Fruit fly (Drosophila melanogaster) whole organism, embryonic: Measurements from ENCODE around the gene EloB.

Experiments used
- Ada2b ChIP-seq: fragments of 200-800 bp; sonication (Bioruptor generic); IDR thresholded peaks from 2 replicates; pipeline ENCODE4 v1.3.6; 2022; ENCODE audit warnings: missing biosample characterization, missing genetic modification characterization
- CG10147 ChIP-seq: fragments of 200-800 bp; sonication (Bioruptor generic); optimal IDR thresholded peaks from 2 replicates; lab custom pipeline; 2019; ENCODE audit warnings: missing biosample characterization, mild to moderate bottlenecking, missing genetic modification characterization, moderate library complexity
- CG10543 ChIP-seq: fragments of 200-800 bp; sonication (Bioruptor generic); optimal IDR thresholded peaks from 3 replicates; lab custom pipeline; 2017; ENCODE audit warnings: missing biosample characterization, mild to moderate bottlenecking, missing genetic modification characterization, moderate library complexity
- CG11093 ChIP-seq: fragments of 200-800 bp; sonication (Bioruptor generic); IDR thresholded peaks from 3 replicates; pipeline ENCODE4 v1.3.6; 2022; ENCODE audit warnings: missing biosample characterization, missing genetic modification characterization
- CG13296 ChIP-seq: fragments of 200-800 bp; sonication (Bioruptor generic); optimal IDR thresholded peaks from 3 replicates; lab custom pipeline; 2018; ENCODE audit warnings: missing biosample characterization, mild to moderate bottlenecking, missing genetic modification characterization
- CG17359 ChIP-seq: fragments of 200-800 bp; sonication (Bioruptor generic); optimal IDR thresholded peaks from 3 replicates; lab custom pipeline; 2018; ENCODE audit warnings: missing biosample characterization, mild to moderate bottlenecking, missing genetic modification characterization, moderate library complexity
- CG17829 ChIP-seq: fragments of 200-800 bp; optimal IDR thresholded peaks from 2 replicates; lab custom pipeline; 2019; ENCODE audit warnings: missing biosample characterization, mild to moderate bottlenecking, missing genetic modification characterization, moderate library complexity
- CG18476 ChIP-seq: fragments of 200-800 bp; sonication (Bioruptor generic); optimal IDR thresholded peaks from 2 replicates; lab custom pipeline; 2016; ENCODE audit warnings: missing biosample characterization, mild to moderate bottlenecking, missing genetic modification characterization
- CG31388 ChIP-seq: fragments of 200-800 bp; sonication (Bioruptor generic); optimal IDR thresholded peaks from 2 replicates; lab custom pipeline; 2016; ENCODE audit warnings: missing biosample characterization, missing genetic modification characterization
- CG32532 ChIP-seq: fragments of 200-800 bp; sonication (Bioruptor generic); IDR thresholded peaks from 2 replicates; pipeline ENCODE4 v1.3.6; 2022; ENCODE audit warnings: missing biosample characterization, missing genetic modification characterization
- CG34376 ChIP-seq: fragments of 200-800 bp; sonication (Bioruptor generic); optimal IDR thresholded peaks from 2 replicates; lab custom pipeline; 2018; ENCODE audit warnings: missing biosample characterization, mild to moderate bottlenecking, missing genetic modification characterization
- CG4707 ChIP-seq: fragments of 200-800 bp; sonication (Bioruptor generic); optimal IDR thresholded peaks from 2 replicates; lab custom pipeline; 2018; ENCODE audit warnings: missing biosample characterization, mild to moderate bottlenecking, missing genetic modification characterization, moderate library complexity
- CG6683 ChIP-seq: fragments of 200-800 bp; sonication (Bioruptor generic); optimal IDR thresholded peaks from 2 replicates; lab custom pipeline; 2017; ENCODE audit warnings: missing biosample characterization, mild to moderate bottlenecking, missing genetic modification characterization, missing genetic modification reagents
- CTCF ChIP-seq: fragments of 200-800 bp; sonication (Bioruptor generic); optimal IDR thresholded peaks from 2 replicates; lab custom pipeline; 2017; ENCODE audit warnings: missing biosample characterization, mild to moderate bottlenecking, missing genetic modification characterization, moderate library complexity
- D19A ChIP-seq: fragments of 200-800 bp; optimal IDR thresholded peaks from 3 replicates; lab custom pipeline; 2019; ENCODE audit warnings: missing biosample characterization, mild to moderate bottlenecking, missing genetic modification characterization, moderate library complexity
- Ets65A ChIP-seq: fragments of 200-800 bp; sonication (Bioruptor generic); peaks from one replicate; lab custom pipeline; 2016; ENCODE audit warnings: missing biosample characterization, missing genetic modification characterization
- Fer3 ChIP-seq: fragments of 200-800 bp; sonication (Bioruptor generic); optimal IDR thresholded peaks from 2 replicates; lab custom pipeline; 2018; ENCODE audit warnings: missing biosample characterization, mild to moderate bottlenecking, missing genetic modification characterization, moderate library complexity
- Hr78 ChIP-seq, 2 experiments: fragments of 200-800 bp in 1 of 2; fragments of >200 bp in 1 of 2; sonication (Bioruptor generic) in 1 of 2; optimal IDR thresholded peaks; 2 replicates each; lab custom pipeline; 2017 to 2019; ENCODE audit warnings: missing biosample characterization in 2 of 2, missing genetic modification characterization in 2 of 2, mild to moderate bottlenecking in 1 of 2, moderate library complexity in 1 of 2
- Meics ChIP-seq: fragments of 200-800 bp; sonication (Bioruptor generic); optimal IDR thresholded peaks from 2 replicates; lab custom pipeline; 2017; ENCODE audit warnings: missing biosample characterization, mild to moderate bottlenecking, missing genetic modification characterization
- Nf-YA ChIP-seq: fragments of 200-800 bp; sonication (Bioruptor generic); IDR thresholded peaks from 2 replicates; pipeline ENCODE4 v1.3.6; 2022; ENCODE audit warnings: missing biosample characterization, missing genetic modification characterization
- Nf-YC ChIP-seq: fragments of 200-800 bp; optimal IDR thresholded peaks from 3 replicates; lab custom pipeline; 2019; ENCODE audit warnings: missing biosample characterization, mild to moderate bottlenecking, missing genetic modification characterization, moderate library complexity
- NfI ChIP-seq: fragments of 200-800 bp; sonication (Bioruptor generic); optimal IDR thresholded peaks from 3 replicates; lab custom pipeline; 2018; ENCODE audit warnings: missing biosample characterization, mild to moderate bottlenecking, missing genetic modification characterization, moderate library complexity
- Poxn ChIP-seq: fragments of 200-800 bp; sonication (Bioruptor generic); IDR thresholded peaks from 2 replicates; pipeline ENCODE4 v1.3.6; 2022; ENCODE audit warnings: missing biosample characterization, missing genetic modification characterization
- Ravus ChIP-seq: fragments of 200-800 bp; sonication (Bioruptor generic); IDR thresholded peaks from 2 replicates; pipeline ENCODE4 v1.3.6; 2022; ENCODE audit warnings: missing biosample characterization, missing genetic modification characterization
- Scr ChIP-seq: fragments of 200-800 bp; sonication (Bioruptor generic); IDR thresholded peaks from 2 replicates; pipeline ENCODE4 v1.3.6; 2022; ENCODE audit warnings: missing biosample characterization, missing genetic modification characterization; ENCODE audit not compliant: partially characterized antibody
- Sox100B ChIP-seq: fragments of 200-800 bp; sonication (Bioruptor generic); optimal IDR thresholded peaks from 3 replicates; lab custom pipeline; 2018; ENCODE audit warnings: missing biosample characterization, mild to moderate bottlenecking, missing genetic modification characterization
- Vsx1 ChIP-seq: fragments of 200-800 bp; sonication (Bioruptor generic); optimal IDR thresholded peaks from 2 replicates; lab custom pipeline; 2017; ENCODE audit warnings: missing biosample characterization, mild to moderate bottlenecking, missing genetic modification characterization, missing genetic modification reagents
- abd-A ChIP-seq: fragments of 200-800 bp; sonication (Bioruptor generic); optimal IDR thresholded peaks from 3 replicates; lab custom pipeline; 2019; ENCODE audit warnings: missing biosample characterization, mild to moderate bottlenecking, missing genetic modification characterization, moderate library complexity
- aop ChIP-seq: fragments of 200-800 bp; sonication (Bioruptor generic); IDR thresholded peaks from 2 replicates; pipeline ENCODE4 v1.3.6; 2022; ENCODE audit warnings: missing biosample characterization, missing genetic modification characterization
- bigmax ChIP-seq: fragments of 200-800 bp; sonication (Bioruptor generic); optimal IDR thresholded peaks from 2 replicates; lab custom pipeline; 2018; ENCODE audit warnings: missing biosample characterization, mild to moderate bottlenecking, missing genetic modification characterization
- br ChIP-seq: fragments of >200 bp; optimal IDR thresholded peaks from 2 replicates; lab custom pipeline; 2017
- cad ChIP-seq: fragments of >200 bp; optimal IDR thresholded peaks from 2 replicates; lab custom pipeline; 2017; ENCODE audit warnings: missing biosample characterization, missing genetic modification characterization
- chif ChIP-seq, 2 experiments: fragments of 200-800 bp; sonication (Bioruptor generic); optimal IDR thresholded peaks; 3 replicates each; lab custom pipeline; 2016; ENCODE audit warnings: missing biosample characterization in 2 of 2, missing genetic modification characterization in 2 of 2
- chinmo ChIP-seq: fragments of 200-800 bp; sonication (Bioruptor generic); IDR thresholded peaks from 4 replicates; pipeline ENCODE4 v1.3.6; 2022; ENCODE audit warnings: missing biosample characterization, missing genetic modification characterization; ENCODE audit not compliant: partially characterized antibody
- dmrt99B ChIP-seq: fragments of 200-800 bp; sonication (Bioruptor generic); optimal IDR thresholded peaks from 2 replicates; lab custom pipeline; 2018; ENCODE audit warnings: missing biosample characterization, mild to moderate bottlenecking, missing genetic modification characterization, moderate library complexity
- dpn ChIP-seq, 2 experiments: fragments of 200-800 bp; sonication (Bioruptor generic); optimal IDR thresholded peaks; 3 replicates each; lab custom pipeline; 2016; ENCODE audit warnings: missing biosample characterization in 2 of 2, missing genetic modification characterization in 2 of 2
- dysf ChIP-seq: fragments of 200-800 bp; sonication (Bioruptor generic); IDR thresholded peaks from 3 replicates; pipeline ENCODE4 v1.3.6; 2022; ENCODE audit warnings: missing biosample characterization, missing genetic modification characterization
- exex ChIP-seq: fragments of 200-800 bp; sonication (Bioruptor generic); optimal IDR thresholded peaks from 4 replicates; lab custom pipeline; 2018; ENCODE audit warnings: missing biosample characterization, mild to moderate bottlenecking, missing genetic modification characterization, moderate library complexity
- fd102C ChIP-seq: fragments of 200-800 bp; sonication (Bioruptor generic); optimal IDR thresholded peaks from 2 replicates; lab custom pipeline; 2018; ENCODE audit warnings: missing biosample characterization, mild to moderate bottlenecking, missing genetic modification characterization, moderate library complexity
- fd64A ChIP-seq: fragments of 200-800 bp; sonication (Bioruptor generic); optimal IDR thresholded peaks from 3 replicates; lab custom pipeline; 2018; ENCODE audit warnings: missing biosample characterization, mild to moderate bottlenecking, missing genetic modification characterization
- gem ChIP-seq: fragments of 200-800 bp; sonication (Bioruptor generic); optimal IDR thresholded peaks from 2 replicates; lab custom pipeline; 2019; ENCODE audit warnings: missing biosample characterization, mild to moderate bottlenecking, missing genetic modification characterization, moderate library complexity
- grau ChIP-seq: fragments of 200-800 bp; optimal IDR thresholded peaks from 3 replicates; lab custom pipeline; 2019; ENCODE audit warnings: missing biosample characterization, mild to moderate bottlenecking, missing genetic modification characterization, moderate library complexity
- knrl ChIP-seq: fragments of 200-800 bp; sonication (Bioruptor generic); IDR thresholded peaks from 3 replicates; pipeline ENCODE4 v1.3.6; 2022; ENCODE audit warnings: missing biosample characterization, missing genetic modification characterization; ENCODE audit not compliant: partially characterized antibody
- onecut ChIP-seq: fragments of 200-800 bp; sonication (Bioruptor generic); IDR thresholded peaks from 2 replicates; pipeline ENCODE4 v1.3.6; 2022; ENCODE audit warnings: missing biosample characterization, missing genetic modification characterization
- pb ChIP-seq: fragments of 200-800 bp; sonication (Bioruptor generic); optimal IDR thresholded peaks from 3 replicates; lab custom pipeline; 2016; ENCODE audit warnings: missing biosample characterization, missing genetic modification characterization
- phol ChIP-seq: fragments of 200-800 bp; sonication (Bioruptor generic); optimal IDR thresholded peaks from 3 replicates; lab custom pipeline; 2018; ENCODE audit warnings: missing biosample characterization, mild to moderate bottlenecking, missing genetic modification characterization, moderate library complexity
- ranshi ChIP-seq: fragments of 200-800 bp; sonication (Bioruptor generic); IDR thresholded peaks from 2 replicates; pipeline ENCODE4 v1.3.6; 2022; ENCODE audit warnings: missing biosample characterization, missing genetic modification characterization
- seq ChIP-seq: fragments of 200-800 bp; sonication (Bioruptor generic); IDR thresholded peaks from 2 replicates; pipeline ENCODE4 v1.3.6; 2022; ENCODE audit warnings: missing biosample characterization, missing genetic modification characterization
- unc-4 ChIP-seq: fragments of 200-800 bp; sonication (Bioruptor generic); IDR thresholded peaks from 2 replicates; pipeline ENCODE4 v1.3.6; 2022; ENCODE audit warnings: missing biosample characterization, missing genetic modification characterization; ENCODE audit not compliant: partially characterized antibody
- wdn ChIP-seq: fragments of 200-800 bp; sonication (Bioruptor generic); IDR thresholded peaks from 2 replicates; pipeline ENCODE4 v1.3.6; 2022; ENCODE audit warnings: missing biosample characterization, missing genetic modification characterization
- zfh1 ChIP-seq: fragments of 200-800 bp; sonication (Bioruptor generic); IDR thresholded peaks from 3 replicates; pipeline ENCODE4 v1.3.6; 2022; ENCODE audit warnings: missing biosample characterization, missing genetic modification characterization

EloB gene

DNA sequence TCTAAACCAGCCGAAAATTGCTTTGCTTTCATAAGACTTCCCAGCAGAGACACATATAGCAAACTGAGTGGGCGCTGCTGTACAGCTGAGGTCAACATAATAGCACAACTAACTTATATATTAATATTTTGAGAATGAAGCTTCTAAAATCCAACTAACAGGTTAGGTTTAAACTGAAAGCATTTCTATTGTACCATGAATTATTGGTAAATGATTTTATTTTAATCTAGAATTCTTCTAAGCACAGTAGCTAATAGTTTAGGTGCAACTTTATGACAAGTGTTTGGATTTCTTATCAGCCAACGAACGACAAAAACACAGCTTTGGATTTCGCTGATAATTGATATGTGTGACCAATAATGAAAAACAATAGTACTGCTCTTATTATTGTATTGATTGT, 24.6 kb downstream of the EloB start (continued):
- TF ChIP-seq Meics (GFP tag; lab: Kevin White, UChicago) = peak; percentile 14
- peak; percentile 72 for TF ChIP-seq gem (tag; lab: Kevin White, UChicago)
- no peak for TF ChIP-seq CG4707 (GFP tag; lab: Kevin White, UChicago)
- peak; percentile 80 for TF ChIP-seq Fer3
- no peak for TF ChIP-seq CTCF
- TF ChIP-seq ranshi = peak; percentile 48; the same call in 1 of the 2 replicates
- TF ChIP-seq CG11093 = peak; percentile 38; the same call in 1 of the 3 replicates
- TF ChIP-seq CG10147 (GFP tag; lab: Kevin White, UChicago) = no peak
- TF ChIP-seq dysf = peak; percentile 73
- peak; percentile 73 for TF ChIP-seq CG13296 (GFP tag; lab: Kevin White, UChicago)
- TF ChIP-seq Hr78 (GFP tag; optimal IDR thresholded peaks at IDR 0.05; lab: Kevin White, UChicago) = peak in 1 of 2 experiments; percentile 24
- peak; percentile 10 for TF ChIP-seq phol
- TF ChIP-seq unc-4 (GFP tag; lab: Robert Waterston, UW) = no peak
- TF ChIP-seq NfI (GFP tag; lab: Kevin White, UChicago) = peak; percentile 2
- TF ChIP-seq D19A (tag; lab: Kevin White, UChicago) = peak; percentile 69
- TF ChIP-seq CG32532 (GFP tag; lab: Robert Waterston, UW) = peak; percentile 86
- no peak for TF ChIP-seq Nf-YA
- TF ChIP-seq CG17829 = peak; percentile 62
- no peak for TF ChIP-seq abd-A (tag; lab: Kevin White, UChicago)
- no peak for TF ChIP-seq chinmo (GFP tag; lab: Robert Waterston, UW)
- peak; percentile 5 for TF ChIP-seq CG18476 (GFP tag; lab: Kevin White, UChicago)
- TF ChIP-seq Sox100B (GFP tag; lab: Kevin White, UChicago) = peak; percentile 56
- peak; percentile 49 for TF ChIP-seq Nf-YC (tag; lab: Kevin White, UChicago)
- peak; percentile 85 for TF ChIP-seq exex (tag; lab: Kevin White, UChicago)
- no peak for TF ChIP-seq pb (GFP tag; lab: Kevin White, UChicago)
- no peak for TF ChIP-seq aop (GFP tag; lab: Robert Waterston, UW)
- peak; percentile 36 for TF ChIP-seq grau
- TF ChIP-seq chif (GFP tag; optimal IDR thresholded peaks at IDR 0.05; lab: Kevin White, UChicago) = no peak
- no peak for TF ChIP-seq fd102C
- TF ChIP-seq Poxn (GFP tag; lab: Robert Waterston, UW) = no peak
- no peak for TF ChIP-seq bigmax (GFP tag; lab: Kevin White, UChicago)
- TF ChIP-seq Vsx1 = peak; percentile 4
- no peak for TF ChIP-seq seq (GFP tag; lab: Robert Waterston, UW)
- peak; percentile 45 for TF ChIP-seq CG17359 (tag; lab: Kevin White, UChicago)
- TF ChIP-seq CG6683 (GFP tag; lab: Kevin White, UChicago) = no peak
- no peak for TF ChIP-seq CG10543 (GFP tag; lab: Kevin White, UChicago)
- TF ChIP-seq wdn (GFP tag; lab: Robert Waterston, UW) = no peak
- TF ChIP-seq dpn (GFP tag; optimal IDR thresholded peaks at IDR 0.05; lab: Kevin White, UChicago) = peak in 1 of 2 experiments; percentile 40
- TF ChIP-seq Ada2b (GFP tag; lab: Robert Waterston, UW) = peak; percentile 72
- peak; percentile 45 for TF ChIP-seq CG34376
- no peak for TF ChIP-seq knrl
- TF ChIP-seq CG31388 (GFP tag; lab: Kevin White, UChicago) = no peak
- peak; percentile 45 for TF ChIP-seq Ravus (GFP tag; lab: Robert Waterston, UW)
- peak; percentile 57 for TF ChIP-seq dmrt99B (tag; lab: Kevin White, UChicago)
- no peak for TF ChIP-seq br (lab: Kevin White, UChicago)
- TF ChIP-seq fd64A (GFP tag; lab: Kevin White, UChicago) = no peak
- no peak for TF ChIP-seq cad (GFP tag; lab: Kevin White, UChicago)
- peak; percentile 44 for TF ChIP-seq onecut (GFP tag; lab: Robert Waterston, UW)
- TF ChIP-seq zfh1 = no peak
- peak; percentile 76 for TF ChIP-seq Ets65A
- TF ChIP-seq Scr (GFP tag; lab: Robert Waterston, UW) = no peak
